Worm (Caenorhabditis elegans): Measurements from ENCODE around the gene T04C12.1.

T04C12.1 gene

ce11 chrV:11082475-11082874, 23.4 kb upstream of the T04C12.1 start (continued):
- TF ChIP-seq nhr-43 (tag; optimal IDR thresholded peaks at IDR 0.05; ENCODE audit: poor library complexity, severe bottlenecking) (no peak), egl-27 (tag; optimal IDR thresholded peaks at IDR 0.05) (no peak), ama-1 (optimal IDR thresholded peaks at IDR 0.05) (peak; percentile 75), ceh-16 (tag; optimal IDR thresholded peaks at IDR 0.05) (no peak), skn-1 (tag; optimal IDR thresholded peaks at IDR 0.05) (no peak)

- TF ChIP-seq ama-1 (optimal IDR thresholded peaks at IDR 0.05) (peak; percentile 6), unc-62 (GFP tag; optimal IDR thresholded peaks at IDR 0.05) (no peak), mml-1 (tag; optimal IDR thresholded peaks at IDR 0.05) (no peak), nhr-25 (tag; optimal IDR thresholded peaks at IDR 0.05) (no peak), jun-1 (tag; optimal IDR thresholded peaks at IDR 0.05) (peak; percentile 40), nhr-28 (tag; optimal IDR thresholded peaks at IDR 0.05) (no peak), elt-1 (tag; optimal IDR thresholded peaks at IDR 0.05) (no peak), ZK546.5 (tag; optimal IDR thresholded peaks at IDR 0.05) (no peak), sea-2 (GFP tag; optimal IDR thresholded peaks at IDR 0.05) (no peak), pqm-1 (tag; optimal IDR thresholded peaks at IDR 0.05) (peak; percentile 78), fos-1 (tag; optimal IDR thresholded peaks at IDR 0.05) (peak; percentile 32), pha-4 (tag; optimal IDR thresholded peaks at IDR 0.05) (peak; percentile 44), nhr-23 (tag; optimal IDR thresholded peaks at IDR 0.05) (no peak), egl-27 (tag; optimal IDR thresholded peaks at IDR 0.05) (no peak), fkh-10 (GFP tag; optimal IDR thresholded peaks at IDR 0.05) (no peak), nfya-1 (tag; optimal IDR thresholded peaks at IDR 0.05; ENCODE audit: insufficient read depth) (peak; percentile 80), nhr-12 (tag; optimal IDR thresholded peaks at IDR 0.05) (no peak), nhr-11 (tag; optimal IDR thresholded peaks at IDR 0.05) (peak; percentile 65), hmg-11 (tag; optimal IDR thresholded peaks at IDR 0.05) (peak; percentile 31), aly-2 (tag; optimal IDR thresholded peaks at IDR 0.05) (no peak), ztf-4 (tag; optimal IDR thresholded peaks at IDR 0.05) (no peak), elt-2 (tag; optimal IDR thresholded peaks at IDR 0.05) (peak; percentile 89)
Observed at ce11 chrV:11080345-11081102, 21.5 kb upstream of the T04C12.1 start, which contains the start of gene act-1. Gene act-1 (plus strand): TSS chrV:11081052.

- TF ChIP-seq elt-1 (tag; optimal IDR thresholded peaks at IDR 0.05) (no peak), jun-1 (tag; optimal IDR thresholded peaks at IDR 0.05) (no peak), ceh-9 (tag; optimal IDR thresholded peaks at IDR 0.05) (no peak), lin-15B (tag; optimal IDR thresholded peaks at IDR 0.05) (no peak), nhr-43 (tag; optimal IDR thresholded peaks at IDR 0.05; ENCODE audit: poor library complexity, severe bottlenecking) (no peak), daf-12 (tag; optimal IDR thresholded peaks at IDR 0.05) (no peak), ceh-16 (tag; optimal IDR thresholded peaks at IDR 0.05) (no peak), ztf-4 (tag; optimal IDR thresholded peaks at IDR 0.05) (no peak), nhr-23 (tag; optimal IDR thresholded peaks at IDR 0.05) (no peak), mdl-1 (tag; optimal IDR thresholded peaks at IDR 0.05) (no peak), elt-2 (tag; optimal IDR thresholded peaks at IDR 0.05) (no peak), ztf-11 (tag; optimal IDR thresholded peaks at IDR 0.05) (no peak), aly-2 (tag; optimal IDR thresholded peaks at IDR 0.05) (no peak), nfya-1 (tag; optimal IDR thresholded peaks at IDR 0.05; ENCODE audit: insufficient read depth) (no peak), mml-1 (tag; optimal IDR thresholded peaks at IDR 0.05) (no peak), hmg-11 (tag; optimal IDR thresholded peaks at IDR 0.05) (no peak), nhr-237 (tag; optimal IDR thresholded peaks at IDR 0.05) (no peak), nhr-11 (tag; optimal IDR thresholded peaks at IDR 0.05) (no peak), ceh-28 (tag; optimal IDR thresholded peaks at IDR 0.05) (no peak), nhr-28 (tag; optimal IDR thresholded peaks at IDR 0.05) (no peak)
Observed at ce11 chrV:11078874-11079273, 19.8 kb upstream of the T04C12.1 start.

DNA sequence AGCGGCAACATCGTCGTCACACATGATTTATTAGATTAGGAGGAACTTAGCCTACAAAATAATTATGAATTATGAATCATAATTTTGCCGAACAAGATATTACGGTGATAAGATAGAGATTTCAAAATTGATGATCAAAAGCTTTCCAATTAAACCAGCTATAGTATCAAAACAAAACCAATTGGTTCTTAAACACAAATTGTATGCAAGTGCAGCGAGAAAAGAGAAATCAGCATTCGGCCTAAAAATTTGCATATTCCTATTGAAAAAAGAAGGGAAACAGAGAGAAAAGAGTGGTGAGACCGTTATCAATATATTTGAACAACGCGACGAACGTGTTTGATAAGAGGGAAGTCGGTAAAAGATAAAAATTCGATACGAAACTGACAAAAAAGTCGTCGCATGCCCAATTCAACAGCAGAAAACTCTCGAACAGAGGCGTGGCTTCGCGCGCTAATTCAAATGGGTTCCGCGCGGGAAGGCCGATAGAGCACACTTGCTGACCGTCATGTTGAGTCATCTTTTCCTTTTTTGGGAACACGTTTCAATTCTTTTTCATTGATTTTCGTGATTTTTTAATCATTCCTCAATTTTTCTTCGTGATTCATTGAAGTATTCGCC, 19.1 kb upstream of the T04C12.1 start, which contains the start of gene act-2:
TSS of gene act-2 (minus strand) at position 51 of the 621 bp plus-strand sequence.
- TF ChIP-seq hmg-11 (tag; optimal IDR thresholded peaks at IDR 0.05) (peak; percentile 36), egl-27 (tag; optimal IDR thresholded peaks at IDR 0.05) (no peak), sea-2 (GFP tag; optimal IDR thresholded peaks at IDR 0.05) (no peak), unc-39 (tag; optimal IDR thresholded peaks at IDR 0.05) (no peak), ceh-28 (tag; optimal IDR thresholded peaks at IDR 0.05) (peak; percentile 9), mdl-1 (tag; optimal IDR thresholded peaks at IDR 0.05) (no peak), elt-3 (tag; optimal IDR thresholded peaks at IDR 0.05) (peak in 1 of 3 experiments; percentile 32), nhr-23 (tag; optimal IDR thresholded peaks at IDR 0.05) (peak; percentile 78), lsy-12 (tag; optimal IDR thresholded peaks at IDR 0.05) (no peak), ceh-16 (tag; optimal IDR thresholded peaks at IDR 0.05) (no peak), aly-2 (tag; optimal IDR thresholded peaks at IDR 0.05) (no peak), tbx-2 (tag; optimal IDR thresholded peaks at IDR 0.05) (peak; percentile 34), fos-1 (tag; optimal IDR thresholded peaks at IDR 0.05) (peak; percentile 88), nhr-237 (tag; optimal IDR thresholded peaks at IDR 0.05) (no peak), elt-2 (tag; optimal IDR thresholded peaks at IDR 0.05) (peak; percentile 76), nhr-12 (tag; optimal IDR thresholded peaks at IDR 0.05) (no peak), eor-1 (tag; optimal IDR thresholded peaks at IDR 0.05) (no peak), unc-62 (GFP tag; optimal IDR thresholded peaks at IDR 0.05) (no peak), nhr-28 (tag; optimal IDR thresholded peaks at IDR 0.05) (no peak), snpc-4 (tag; optimal IDR thresholded peaks at IDR 0.05) (peak; percentile 73), nhr-77 (tag; optimal IDR thresholded peaks at IDR 0.05) (no peak), nhr-43 (tag; optimal IDR thresholded peaks at IDR 0.05; ENCODE audit: poor library complexity, severe bottlenecking) (no peak), ceh-82 (tag; optimal IDR thresholded peaks at IDR 0.05) (no peak), ceh-9 (tag; optimal IDR thresholded peaks at IDR 0.05) (no peak), zag-1 (tag; optimal IDR thresholded peaks at IDR 0.05) (no peak), pqm-1 (tag; optimal IDR thresholded peaks at IDR 0.05) (no peak), ztf-4 (tag; optimal IDR thresholded peaks at IDR 0.05) (no peak), nhr-11 (tag; optimal IDR thresholded peaks at IDR 0.05) (no peak)
